Fruit fly (Drosophila melanogaster) whole organism, embryonic: ENCODE data around the gene Sumo.

Source experiments
- CG10979 ChIP-seq: fragments of 200-800 bp; sonication (Bioruptor generic); optimal IDR thresholded peaks from 2 replicates; lab custom pipeline; 2018; ENCODE audit warnings: missing biosample characterization, mild to moderate bottlenecking, missing genetic modification characterization, moderate library complexity
- CG15269 ChIP-seq: fragments of 200-800 bp; sonication (Bioruptor generic); optimal IDR thresholded peaks from 2 replicates; lab custom pipeline; 2018; ENCODE audit warnings: missing biosample characterization, mild to moderate bottlenecking, missing genetic modification characterization, moderate library complexity
- CG31224 ChIP-seq: fragments of 200-800 bp; sonication (Bioruptor generic); IDR thresholded peaks from 2 replicates; pipeline ENCODE4 v1.3.6; 2022; ENCODE audit warnings: missing biosample characterization, missing genetic modification characterization
- CG7745 ChIP-seq: fragments of 200-800 bp; sonication (Bioruptor generic); optimal IDR thresholded peaks from 2 replicates; lab custom pipeline; 2018; ENCODE audit warnings: missing biosample characterization, mild to moderate bottlenecking, missing genetic modification characterization, moderate library complexity
- CG9609 ChIP-seq: fragments of 200-800 bp; sonication (Bioruptor generic); optimal IDR thresholded peaks from 3 replicates; lab custom pipeline; 2016; ENCODE audit warnings: missing biosample characterization, missing genetic modification characterization
- Dip2 ChIP-seq: fragments of 200-800 bp; sonication (Bioruptor generic); IDR thresholded peaks from 2 replicates; pipeline ENCODE4 v1.3.6; 2022; ENCODE audit warnings: missing biosample characterization, missing genetic modification characterization
- Dip3 ChIP-seq: fragments of 200-800 bp; sonication (Bioruptor generic); optimal IDR thresholded peaks from 3 replicates; lab custom pipeline; 2016; ENCODE audit warnings: missing biosample characterization, missing genetic modification characterization
- Drgx ChIP-seq: fragments of 200-800 bp; sonication (Bioruptor generic); IDR thresholded peaks from 2 replicates; pipeline ENCODE4 v1.3.6; 2022; ENCODE audit warnings: missing biosample characterization, missing genetic modification characterization
- NFAT ChIP-seq: fragments of 200-800 bp; sonication (Bioruptor generic); IDR thresholded peaks from 2 replicates; pipeline ENCODE4 v1.3.6; 2022; ENCODE audit warnings: missing biosample characterization, missing genetic modification characterization
- abd-A ChIP-seq: fragments of 200-800 bp; sonication (Bioruptor generic); optimal IDR thresholded peaks from 3 replicates; lab custom pipeline; 2019; ENCODE audit warnings: missing biosample characterization, mild to moderate bottlenecking, missing genetic modification characterization, moderate library complexity
- bowl ChIP-seq: fragments of 200-800 bp; sonication (Bioruptor generic); IDR thresholded peaks from 2 replicates; pipeline ENCODE4 v1.3.6; 2022; ENCODE audit warnings: missing biosample characterization, missing genetic modification characterization
- danr ChIP-seq: fragments of 200-800 bp; sonication (Bioruptor generic); IDR thresholded peaks from 2 replicates; pipeline ENCODE4 v1.3.6; 2022; ENCODE audit warnings: missing biosample characterization, missing genetic modification characterization
- gcm ChIP-seq: fragments of 200-800 bp; sonication (Bioruptor generic); optimal IDR thresholded peaks from 2 replicates; lab custom pipeline; 2019; ENCODE audit warnings: missing biosample characterization, mild to moderate bottlenecking, missing genetic modification characterization, moderate library complexity
- knrl ChIP-seq: fragments of 200-800 bp; sonication (Bioruptor generic); IDR thresholded peaks from 3 replicates; pipeline ENCODE4 v1.3.6; 2022; ENCODE audit warnings: missing biosample characterization, missing genetic modification characterization; ENCODE audit not compliant: partially characterized antibody
- sim ChIP-seq: fragments of 200-800 bp; sonication (Bioruptor generic); IDR thresholded peaks from 2 replicates; pipeline ENCODE4 v1.3.6; 2022; ENCODE audit warnings: missing biosample characterization, missing genetic modification characterization

Sumo gene

DNA sequence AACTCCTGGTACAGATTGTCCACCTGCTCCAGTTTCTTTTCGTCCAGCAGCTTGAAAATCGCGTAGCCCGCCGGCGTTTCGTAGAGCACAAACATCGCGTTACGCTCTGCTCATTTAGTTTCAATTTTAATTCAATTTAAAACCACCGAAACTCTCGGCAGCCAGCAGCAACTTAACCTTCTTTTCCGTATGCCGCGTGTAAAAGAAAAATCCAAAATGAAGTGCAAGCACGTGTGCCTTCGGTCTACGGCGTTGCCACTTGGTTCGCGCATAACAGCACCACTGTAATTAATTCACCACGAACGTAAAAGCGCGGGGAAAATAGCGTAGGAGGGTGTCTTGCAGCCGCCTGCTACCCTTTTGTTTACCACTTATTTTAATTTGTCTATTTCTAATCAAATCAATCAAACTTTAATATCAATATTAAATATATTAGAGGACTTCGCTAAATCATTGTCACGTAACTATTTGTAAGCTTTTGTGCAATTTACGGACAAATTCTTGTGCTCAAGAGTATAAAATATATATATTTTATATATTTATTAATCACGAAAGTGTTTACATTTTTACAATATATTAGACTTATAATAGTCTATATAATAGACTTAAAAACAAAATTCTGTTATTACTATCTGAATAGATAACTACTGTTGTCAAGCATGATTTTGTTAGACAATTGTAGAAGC lies 48.8 kb downstream of the Sumo start, which contains the start of gene nop5 (continued):
- no peak for TF ChIP-seq Dip3 (GFP tag; lab: Kevin White, UChicago)
- no peak for TF ChIP-seq sim (GFP tag; lab: Robert Waterston, UW)
- TF ChIP-seq knrl (GFP tag; lab: Robert Waterston, UW): no peak
- no peak for TF ChIP-seq CG15269
- no peak for TF ChIP-seq CG9609
- TF ChIP-seq danr: no peak
- no peak for TF ChIP-seq Dip2
- TF ChIP-seq CG7745: peak; percentile 26
- no peak for TF ChIP-seq abd-A
- no peak for TF ChIP-seq bowl (GFP tag; lab: Robert Waterston, UW)
- TF ChIP-seq CG31224 (GFP tag; lab: Robert Waterston, UW): no peak
- no peak for TF ChIP-seq gcm
- no peak for TF ChIP-seq Drgx (GFP tag; lab: Robert Waterston, UW)
- peak; percentile 65 for TF ChIP-seq CG10979
- TF ChIP-seq NFAT: 0 out of 2 replicates have a peak, but pooled peaks have one; percentile 30
